Fruit fly (Drosophila melanogaster) whole organism, embryonic: ENCODE results near the gene NANS.
A peak's percentile ranks its signal among the peaks of the same experiment; 100 is the strongest.

Experiments used
- ATbp ChIP-seq: fragments of 200-800 bp; sonication (Bioruptor generic); optimal IDR thresholded peaks from 2 replicates; lab custom pipeline; 2017; ENCODE audit warnings: missing biosample characterization, mild to moderate bottlenecking, missing genetic modification characterization, missing genetic modification reagents
- Bdp1 ChIP-seq: fragments of 200-800 bp; sonication (Bioruptor generic); optimal IDR thresholded peaks from 3 replicates; lab custom pipeline; 2016; ENCODE audit warnings: missing biosample characterization, missing genetic modification characterization
- Bteb2 ChIP-seq: fragments of 200-800 bp; sonication (Bioruptor generic); optimal IDR thresholded peaks from 2 replicates; lab custom pipeline; 2016; ENCODE audit warnings: missing biosample characterization, missing genetic modification characterization
- CG12769 ChIP-seq: fragments of 200-800 bp; sonication (Bioruptor generic); optimal IDR thresholded peaks from 2 replicates; lab custom pipeline; 2019; ENCODE audit warnings: missing biosample characterization, mild to moderate bottlenecking, missing genetic modification characterization, moderate library complexity
- CG1529 ChIP-seq: fragments of 200-800 bp; sonication (Bioruptor generic); optimal IDR thresholded peaks from 3 replicates; lab custom pipeline; 2018; ENCODE audit warnings: missing biosample characterization, missing genetic modification characterization
- CG1602 ChIP-seq: fragments of 200-800 bp; sonication (Bioruptor generic); optimal IDR thresholded peaks from 3 replicates; lab custom pipeline; 2016; ENCODE audit warnings: missing biosample characterization, missing genetic modification characterization
- CG16779 ChIP-seq: fragments of 200-800 bp; sonication (Bioruptor generic); IDR thresholded peaks from 2 replicates; pipeline ENCODE4 v1.3.6; 2022; ENCODE audit warnings: missing biosample characterization, missing genetic modification characterization
- CG17361 ChIP-seq: fragments of 200-800 bp; sonication (Bioruptor generic); IDR thresholded peaks from 3 replicates; pipeline ENCODE4 v1.3.6; 2022; ENCODE audit warnings: missing biosample characterization, missing genetic modification characterization
- CG17829 ChIP-seq: fragments of 200-800 bp; optimal IDR thresholded peaks from 2 replicates; lab custom pipeline; 2019; ENCODE audit warnings: missing biosample characterization, mild to moderate bottlenecking, missing genetic modification characterization, moderate library complexity
- CG30403 ChIP-seq: fragments of 200-800 bp; sonication (Bioruptor generic); optimal IDR thresholded peaks from 3 replicates; lab custom pipeline; 2016; ENCODE audit warnings: missing biosample characterization, missing genetic modification characterization
- CG31365 ChIP-seq: fragments of 200-800 bp; sonication (Bioruptor generic); optimal IDR thresholded peaks from 2 replicates; lab custom pipeline; 2018; ENCODE audit warnings: missing biosample characterization, mild to moderate bottlenecking, missing genetic modification characterization
- CG32767 ChIP-seq: fragments of 200-800 bp; sonication (Bioruptor generic); IDR thresholded peaks from 2 replicates; pipeline ENCODE4 v1.3.6; 2022; ENCODE audit warnings: missing biosample characterization, missing genetic modification characterization
- CG34224 ChIP-seq: fragments of 200-800 bp; sonication (Bioruptor generic); IDR thresholded peaks from 3 replicates; pipeline ENCODE4 v1.3.6; 2022; ENCODE audit warnings: missing biosample characterization, missing genetic modification characterization; ENCODE audit not compliant: partially characterized antibody
- CG4424 ChIP-seq: fragments of 200-800 bp; sonication (Bioruptor generic); optimal IDR thresholded peaks from 3 replicates; lab custom pipeline; 2016; ENCODE audit warnings: missing biosample characterization, missing genetic modification characterization
- CG6765 ChIP-seq: fragments of 200-800 bp; sonication (Bioruptor generic); optimal IDR thresholded peaks from 3 replicates; lab custom pipeline; 2017; ENCODE audit warnings: missing biosample characterization, mild to moderate bottlenecking, missing genetic modification characterization
- CG6791 ChIP-seq: fragments of 200-800 bp; sonication (Bioruptor generic); IDR thresholded peaks from 3 replicates; pipeline ENCODE4 v1.3.6; 2022; ENCODE audit warnings: missing biosample characterization, missing genetic modification characterization; ENCODE audit not compliant: partially characterized antibody
- CG7271 ChIP-seq: fragments of 200-800 bp; sonication (Bioruptor generic); optimal IDR thresholded peaks from 2 replicates; lab custom pipeline; 2018; ENCODE audit warnings: missing biosample characterization, mild to moderate bottlenecking, missing genetic modification characterization, moderate library complexity
- CG8281 ChIP-seq: fragments of 200-800 bp; sonication (Bioruptor generic); optimal IDR thresholded peaks from 2 replicates; lab custom pipeline; 2018; ENCODE audit warnings: missing biosample characterization, mild to moderate bottlenecking, missing genetic modification characterization, moderate library complexity
- Chrac-16 ChIP-seq: fragments of 200-800 bp; sonication (Bioruptor generic); optimal IDR thresholded peaks from 3 replicates; lab custom pipeline; 2016; ENCODE audit warnings: missing biosample characterization, missing genetic modification characterization
- Eip74EF ChIP-seq, 2 experiments: fragments of 200-800 bp in 1 of 2; fragments of >200 bp in 1 of 2; sonication (Bioruptor generic) in 1 of 2; optimal IDR thresholded peaks; 2 replicates each; lab custom pipeline; 2017 to 2019; ENCODE audit warnings: missing biosample characterization in 2 of 2, missing genetic modification characterization in 2 of 2, mild to moderate bottlenecking in 1 of 2, moderate library complexity in 1 of 2
- GATAe ChIP-seq: fragments of 200-800 bp; sonication (Bioruptor generic); conservative IDR thresholded peaks from 2 replicates; pipeline ENCODE4 v1.3.6; 2022; ENCODE audit warnings: missing biosample characterization, missing genetic modification characterization
- HHEX ChIP-seq: fragments of 200-800 bp; sonication (Bioruptor generic); optimal IDR thresholded peaks from 3 replicates; lab custom pipeline; 2017; ENCODE audit warnings: missing biosample characterization, mild to moderate bottlenecking, missing genetic modification characterization, missing genetic modification reagents
- Hr3 ChIP-seq: fragments of 200-800 bp; sonication (Bioruptor generic); optimal IDR thresholded peaks from 3 replicates; lab custom pipeline; 2016; ENCODE audit warnings: missing biosample characterization, missing genetic modification characterization
- Lhr ChIP-seq: fragments of 200-800 bp; sonication (Bioruptor generic); optimal IDR thresholded peaks from 3 replicates; lab custom pipeline; 2017; ENCODE audit warnings: mild to moderate bottlenecking, missing biosample characterization, missing genetic modification reagents, missing genetic modification characterization
- NC2α ChIP-seq: fragments of 200-800 bp; sonication (Bioruptor generic); optimal IDR thresholded peaks from 2 replicates; lab custom pipeline; 2016; ENCODE audit warnings: missing biosample characterization, missing genetic modification characterization
- Pdp1 ChIP-seq, 2 experiments: fragments of 200-800 bp; sonication (Bioruptor generic); optimal IDR thresholded peaks; 3 replicates each; lab custom pipeline; 2016; ENCODE audit warnings: missing biosample characterization in 2 of 2, missing genetic modification characterization in 2 of 2, mild to moderate bottlenecking in 1 of 2, moderate library complexity in 1 of 2
- az2 ChIP-seq: fragments of 200-800 bp; sonication (Bioruptor generic); optimal IDR thresholded peaks from 3 replicates; lab custom pipeline; 2016; ENCODE audit warnings: missing biosample characterization, missing genetic modification characterization
- cas ChIP-seq: fragments of 200-800 bp; sonication (Bioruptor generic); IDR thresholded peaks from 2 replicates; pipeline ENCODE4 v1.3.6; 2022; ENCODE audit warnings: missing biosample characterization, missing genetic modification characterization
- caup ChIP-seq: fragments of 200-800 bp; sonication (Bioruptor generic); optimal IDR thresholded peaks from 3 replicates; lab custom pipeline; 2017; ENCODE audit warnings: missing biosample characterization, mild to moderate bottlenecking, missing genetic modification characterization, moderate library complexity; ENCODE audit not compliant: severe bottlenecking
- chn ChIP-seq: fragments of 200-800 bp; sonication (Bioruptor generic); optimal IDR thresholded peaks from 2 replicates; lab custom pipeline; 2016; ENCODE audit warnings: missing biosample characterization, missing genetic modification characterization
- crol ChIP-seq: fragments of 200-800 bp; sonication (Bioruptor generic); IDR thresholded peaks from 2 replicates; pipeline ENCODE4 v1.3.6; 2022; ENCODE audit warnings: missing biosample characterization, missing genetic modification characterization
- danr ChIP-seq: fragments of 200-800 bp; sonication (Bioruptor generic); IDR thresholded peaks from 2 replicates; pipeline ENCODE4 v1.3.6; 2022; ENCODE audit warnings: missing biosample characterization, missing genetic modification characterization
- dpn ChIP-seq, 2 experiments: fragments of 200-800 bp; sonication (Bioruptor generic); optimal IDR thresholded peaks; 3 replicates each; lab custom pipeline; 2016; ENCODE audit warnings: missing biosample characterization in 2 of 2, missing genetic modification characterization in 2 of 2
- fd102C ChIP-seq: fragments of 200-800 bp; sonication (Bioruptor generic); optimal IDR thresholded peaks from 2 replicates; lab custom pipeline; 2018; ENCODE audit warnings: missing biosample characterization, mild to moderate bottlenecking, missing genetic modification characterization, moderate library complexity
- grn ChIP-seq: fragments of 200-800 bp; sonication (Bioruptor generic); optimal IDR thresholded peaks from 3 replicates; lab custom pipeline; 2017; ENCODE audit warnings: missing biosample characterization, missing genetic modification characterization
- gsb-n ChIP-seq: fragments of 200-800 bp; sonication (Bioruptor generic); optimal IDR thresholded peaks from 3 replicates; lab custom pipeline; 2018; ENCODE audit warnings: missing biosample characterization, mild to moderate bottlenecking, missing genetic modification characterization
- jumu ChIP-seq: fragments of 200-800 bp; sonication (Bioruptor generic); optimal IDR thresholded peaks from 3 replicates; lab custom pipeline; 2016; ENCODE audit warnings: missing biosample characterization, missing genetic modification characterization
- mam ChIP-seq: fragments of 200-800 bp; sonication (Bioruptor generic); optimal IDR thresholded peaks from 3 replicates; lab custom pipeline; 2016; ENCODE audit warnings: missing biosample characterization, missing genetic modification characterization
- nerfin-2 ChIP-seq: fragments of 200-800 bp; sonication (Bioruptor generic); IDR thresholded peaks from 2 replicates; pipeline ENCODE4 v1.3.6; 2022; ENCODE audit warnings: missing biosample characterization, missing genetic modification characterization; ENCODE audit not compliant: partially characterized antibody
- pita ChIP-seq: fragments of 200-800 bp; sonication (Bioruptor generic); optimal IDR thresholded peaks from 2 replicates; lab custom pipeline; 2017; ENCODE audit warnings: missing biosample characterization, mild to moderate bottlenecking, missing genetic modification characterization
- run ChIP-seq: fragments of 200-800 bp; sonication (Bioruptor generic); optimal IDR thresholded peaks from 3 replicates; lab custom pipeline; 2018; ENCODE audit warnings: missing biosample characterization, mild to moderate bottlenecking, missing genetic modification characterization
- sens-2 ChIP-seq: fragments of 200-800 bp; sonication (Bioruptor generic); IDR thresholded peaks from 2 replicates; pipeline ENCODE4 v1.3.6; 2022; ENCODE audit warnings: missing biosample characterization, missing genetic modification characterization
- stc ChIP-seq: fragments of 200-800 bp; sonication (Bioruptor generic); IDR thresholded peaks from 2 replicates; pipeline ENCODE4 v1.3.6; 2022; ENCODE audit warnings: missing biosample characterization, missing genetic modification characterization
- tll ChIP-seq, 2 experiments: fragments of 200-800 bp in 1 of 2; fragments of >200 bp in 1 of 2; sonication (Bioruptor generic) in 1 of 2; optimal IDR thresholded peaks; 2 replicates each; lab custom pipeline; 2017 to 2019; ENCODE audit warnings: missing biosample characterization in 2 of 2, missing genetic modification characterization in 2 of 2, mild to moderate bottlenecking in 1 of 2, moderate library complexity in 1 of 2
- tup ChIP-seq: fragments of 200-800 bp; sonication (Bioruptor generic); optimal IDR thresholded peaks from 2 replicates; lab custom pipeline; 2016; ENCODE audit warnings: missing biosample characterization, mild to moderate bottlenecking, missing genetic modification characterization, moderate library complexity
- vvl ChIP-seq: fragments of 200-800 bp; sonication (Bioruptor generic); IDR thresholded peaks from 2 replicates; pipeline ENCODE4 v1.3.6; 2022; ENCODE audit warnings: missing biosample characterization, missing genetic modification characterization
- z ChIP-seq: fragments of 200-800 bp; sonication (Bioruptor generic); IDR thresholded peaks from 3 replicates; pipeline ENCODE4 v1.3.6; 2022; ENCODE audit warnings: missing biosample characterization, missing genetic modification characterization
- zen2 ChIP-seq: fragments of 200-800 bp; sonication (Bioruptor generic); IDR thresholded peaks from 3 replicates; pipeline ENCODE4 v1.3.6; 2022; ENCODE audit warnings: missing biosample characterization, missing genetic modification characterization; ENCODE audit not compliant: partially characterized antibody
- zf30C ChIP-seq: fragments of 200-800 bp; sonication (Bioruptor generic); optimal IDR thresholded peaks from 3 replicates; lab custom pipeline; 2018; ENCODE audit warnings: missing biosample characterization, mild to moderate bottlenecking, missing genetic modification characterization

NANS gene

DNA sequence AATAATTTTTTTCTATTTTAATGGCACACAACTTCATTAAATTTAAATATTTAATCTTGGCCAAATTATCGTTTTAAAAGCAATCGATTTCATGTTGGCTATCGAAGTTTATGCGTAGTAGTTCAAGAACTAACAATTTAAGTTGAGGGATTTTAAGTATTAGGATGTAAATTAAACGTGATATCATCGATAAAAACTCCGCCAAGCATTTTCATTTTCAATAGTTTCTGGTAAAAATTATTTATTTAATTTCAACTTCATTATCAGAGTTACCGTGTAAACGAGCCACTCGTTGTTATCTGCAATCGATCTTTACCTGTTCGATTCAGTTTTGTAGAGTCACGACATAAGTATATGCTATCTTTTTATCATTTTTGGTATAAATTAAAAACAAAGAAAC lies 23.4 kb upstream of the NANS start (continued):
- TF ChIP-seq grn (GFP tag; lab: Kevin White, UChicago): peak; percentile 98
- TF ChIP-seq Eip74EF (GFP tag; optimal IDR thresholded peaks at IDR 0.05; lab: Kevin White, UChicago): peak in 1 of 2 experiments; percentile 98
- peak; percentile 92 for TF ChIP-seq mam
- TF ChIP-seq Bdp1 (GFP tag; lab: Kevin White, UChicago): peak; percentile 86
- peak; percentile 95 for TF ChIP-seq run (tag; lab: Kevin White, UChicago)
- peak; percentile 97 for TF ChIP-seq az2
- peak; percentile 98 for TF ChIP-seq CG7271 (tag; lab: Kevin White, UChicago)
- TF ChIP-seq CG30403 (GFP tag; lab: Kevin White, UChicago): peak; percentile 96
- TF ChIP-seq GATAe (GFP tag; lab: Robert Waterston, UW): peak; percentile 72; the same call in 1 of the 2 replicates
- peak; percentile 89 for TF ChIP-seq cas (GFP tag; lab: Robert Waterston, UW)
- peak; percentile 94 for TF ChIP-seq Chrac-16
- peak; percentile 99 for TF ChIP-seq CG17829 (tag; lab: Kevin White, UChicago)
- peak; percentile 99 for TF ChIP-seq CG4424 (GFP tag; lab: Kevin White, UChicago)
- peak; percentile 94 to 96 for TF ChIP-seq Pdp1 (GFP tag; optimal IDR thresholded peaks at IDR 0.05; lab: Kevin White, UChicago)
- TF ChIP-seq Lhr (GFP tag; lab: Kevin White, UChicago): peak; percentile 92
- peak; percentile 95 for TF ChIP-seq chn (GFP tag; lab: Kevin White, UChicago)
- TF ChIP-seq CG16779: peak; percentile 92
- TF ChIP-seq fd102C (GFP tag; lab: Kevin White, UChicago): peak; percentile 92
- peak; percentile 91 for TF ChIP-seq Hr3 (GFP tag; lab: Kevin White, UChicago)
- TF ChIP-seq tup (GFP tag; lab: Kevin White, UChicago): peak; percentile 92
- TF ChIP-seq CG34224 (GFP tag; lab: Robert Waterston, UW): peak; percentile 55; the same call in 1 of the 3 replicates
- peak; percentile 91 for TF ChIP-seq NC2α (GFP tag; lab: Kevin White, UChicago)
- TF ChIP-seq stc (GFP tag; lab: Robert Waterston, UW): peak; percentile 97
- TF ChIP-seq CG6791: no peak
- peak; percentile 93 for TF ChIP-seq CG32767 (GFP tag; lab: Robert Waterston, UW)
- 0 out of 3 replicates have a peak, but pooled peaks have one; percentile 17 for TF ChIP-seq zen2 (GFP tag; lab: Robert Waterston, UW)
- peak; percentile 87; the same call in 1 of the 2 replicates for TF ChIP-seq danr
- peak in 1 of 2 experiments; percentile 76 for TF ChIP-seq tll (GFP tag; optimal IDR thresholded peaks at IDR 0.05; lab: Kevin White, UChicago)
- peak; percentile 98 for TF ChIP-seq CG12769
- peak; percentile 91 for TF ChIP-seq CG8281 (tag; lab: Kevin White, UChicago)
- peak; percentile 96 for TF ChIP-seq CG1529 (GFP tag; lab: Kevin White, UChicago)
- no peak for TF ChIP-seq pita
- peak; percentile 97 for TF ChIP-seq caup
- peak; percentile 98 for TF ChIP-seq gsb-n (tag; lab: Kevin White, UChicago)
- peak; percentile 98 for TF ChIP-seq CG17361 (GFP tag; lab: Robert Waterston, UW)
- peak; percentile 96 for TF ChIP-seq Bteb2
- TF ChIP-seq jumu (GFP tag; lab: Kevin White, UChicago): peak; percentile 88
- peak; percentile 96 for TF ChIP-seq CG1602 (GFP tag; lab: Kevin White, UChicago)
- TF ChIP-seq crol (GFP tag; lab: Robert Waterston, UW): peak; percentile 47; the same call in 1 of the 2 replicates
- peak; percentile 99 for TF ChIP-seq vvl (GFP tag; lab: Robert Waterston, UW)
- TF ChIP-seq CG31365: peak; percentile 90
- TF ChIP-seq zf30C (GFP tag; lab: Kevin White, UChicago): peak; percentile 39
- peak; percentile 72; the same call in 1 of the 3 replicates for TF ChIP-seq z (GFP tag; lab: Robert Waterston, UW)
- TF ChIP-seq dpn (GFP tag; optimal IDR thresholded peaks at IDR 0.05; lab: Kevin White, UChicago): peak; percentile 94
- no peak for TF ChIP-seq nerfin-2 (GFP tag; lab: Robert Waterston, UW)
- TF ChIP-seq HHEX (GFP tag; lab: Kevin White, UChicago): peak; percentile 98
- peak; percentile 99 for TF ChIP-seq CG6765 (GFP tag; lab: Kevin White, UChicago)
- peak; percentile 97 for TF ChIP-seq sens-2 (GFP tag; lab: Robert Waterston, UW)
- TF ChIP-seq ATbp (GFP tag; lab: Kevin White, UChicago): peak; percentile 99
